Worm (Caenorhabditis elegans) whole organism, L4 larva: ENCODE measurements around the gene C18E9.7.

Experiments used
- F49E8.2 ChIP-seq: sonication (generic microtip); optimal IDR thresholded peaks from 2 replicates; lab custom pipeline; 2016; ENCODE audit warnings: missing compliant biosample characterization, mild to moderate bottlenecking, missing genetic modification characterization, borderline replicate concordance
- T20F7.1 ChIP-seq: fragments of 200-800 bp; sonication (Bioruptor generic); optimal IDR thresholded peaks from 2 replicates; lab custom pipeline; 2018; ENCODE audit warnings: mild to moderate bottlenecking, missing genetic modification characterization, missing compliant biosample characterization
- Y105C5A.15 ChIP-seq: fragments of 200-800 bp; sonication (Bioruptor generic); IDR thresholded peaks from 2 replicates; pipeline ENCODE4 v1.3.6; 2022; ENCODE audit warnings: missing genetic modification characterization, missing compliant biosample characterization
- Y5F2A.4 ChIP-seq: fragments of 200-800 bp; sonication (Bioruptor generic); optimal IDR thresholded peaks from 2 replicates; lab custom pipeline; 2018; ENCODE audit warnings: mild to moderate bottlenecking, missing genetic modification characterization, missing compliant biosample characterization
- ZK337.2 ChIP-seq: fragments of 200-800 bp; sonication (Bioruptor generic); IDR thresholded peaks from 2 replicates; pipeline ENCODE4 v1.3.6; 2022; ENCODE audit warnings: missing genetic modification reagents, missing genetic modification characterization, missing compliant biosample characterization
- aha-1 ChIP-seq: fragments of 150-350 bp; peaks from one replicate; lab custom pipeline; 2014; ENCODE audit warnings: missing biosample characterization, missing genetic modification characterization
- ceh-62 ChIP-seq: sonication (generic microtip); optimal IDR thresholded peaks from 2 replicates; lab custom pipeline; 2017; ENCODE audit warnings: missing biosample characterization, missing genetic modification characterization
- ces-1 ChIP-seq: fragments of 150-350 bp; sonication (generic microtip); optimal IDR thresholded peaks from 4 replicates; lab custom pipeline; 2014; ENCODE audit warnings: missing biosample characterization, missing genetic modification reagents, missing genetic modification characterization
- cey-2 ChIP-seq: sonication (generic microtip); optimal IDR thresholded peaks from 3 replicates; lab custom pipeline; 2017; ENCODE audit warnings: missing genetic modification characterization, mild to moderate bottlenecking, missing compliant biosample characterization, antibody characterized with exemption, borderline replicate concordance; ENCODE audit not compliant: insufficient read depth
- daf-12 ChIP-seq: fragments of 150-350 bp; optimal IDR thresholded peaks from 2 replicates; lab custom pipeline; 2014; ENCODE audit warnings: missing biosample characterization, missing genetic modification reagents, missing genetic modification characterization
- daf-16 ChIP-seq, 3 experiments: sonication (generic microtip); optimal IDR thresholded peaks; 2 replicates each; lab custom pipeline; 2016 to 2017; ENCODE audit warnings: missing genetic modification characterization in 3 of 3, missing genetic modification reagents in 3 of 3, mild to moderate bottlenecking in 2 of 3, missing compliant biosample characterization in 2 of 3, missing biosample characterization in 1 of 3, moderate library complexity in 1 of 3
- daf-19 ChIP-seq: fragments of 200-800 bp; sonication (Bioruptor generic); conservative IDR thresholded peaks from 2 replicates; pipeline ENCODE4 v1.3.6; 2022; ENCODE audit warnings: missing genetic modification characterization, missing compliant biosample characterization
- dmd-6 ChIP-seq: fragments of 200-800 bp; sonication (Bioruptor generic); IDR thresholded peaks from 2 replicates; pipeline ENCODE4 v1.3.6; 2022; ENCODE audit warnings: missing genetic modification reagents, missing genetic modification characterization, missing compliant biosample characterization
- dmd-9 ChIP-seq: fragments of 200-800 bp; sonication (Bioruptor generic); IDR thresholded peaks from 2 replicates; pipeline ENCODE4 v1.3.6; 2022; ENCODE audit warnings: missing genetic modification reagents, missing genetic modification characterization, missing compliant biosample characterization
- dve-1 ChIP-seq: sonication (generic microtip); optimal IDR thresholded peaks from 2 replicates; lab custom pipeline; 2017; ENCODE audit warnings: antibody characterized with exemption, mild to moderate bottlenecking, missing genetic modification characterization, missing compliant biosample characterization; ENCODE audit not compliant: insufficient read depth
- egl-27 ChIP-seq: sonication (generic microtip); optimal IDR thresholded peaks from 3 replicates; lab custom pipeline; 2017; ENCODE audit warnings: missing biosample characterization, missing genetic modification reagents, missing genetic modification characterization
- fos-1 ChIP-seq: fragments of 150-350 bp; optimal IDR thresholded peaks from 2 replicates; lab custom pipeline; 2014; ENCODE audit warnings: missing biosample characterization, missing genetic modification characterization
- hlh-11 ChIP-seq: fragments of 200-800 bp; sonication (Bioruptor generic); optimal IDR thresholded peaks from 2 replicates; lab custom pipeline; 2018; ENCODE audit warnings: mild to moderate bottlenecking, missing genetic modification characterization, missing compliant biosample characterization
- hmg-1.1 ChIP-seq: fragments of 200-800 bp; sonication (Bioruptor generic); IDR thresholded peaks from 2 replicates; pipeline ENCODE4 v1.3.6; 2022; ENCODE audit warnings: missing genetic modification reagents, missing genetic modification characterization, missing compliant biosample characterization
- lim-7 ChIP-seq: fragments of 200-800 bp; sonication (Bioruptor generic); IDR thresholded peaks from 2 replicates; pipeline ENCODE4 v1.3.6; 2022; ENCODE audit warnings: missing genetic modification characterization, missing compliant biosample characterization
- lin-13 ChIP-seq: fragments of 150-350 bp; optimal IDR thresholded peaks from 2 replicates; lab custom pipeline; 2014; ENCODE audit warnings: missing biosample characterization, missing genetic modification reagents, missing genetic modification characterization
- lin-29 ChIP-seq: fragments of 200-800 bp; sonication (Bioruptor generic); IDR thresholded peaks from 2 replicates; pipeline ENCODE4 v1.3.6; 2022; ENCODE audit warnings: missing genetic modification reagents, missing genetic modification characterization, missing compliant biosample characterization
- mdl-1 ChIP-seq, 2 experiments: fragments of 150-350 bp in 1 of 2; sonication (generic microtip) in 1 of 2; optimal IDR thresholded peaks; 2 replicates each; lab custom pipeline; 2014 to 2017; ENCODE audit warnings: missing biosample characterization in 2 of 2, missing genetic modification characterization in 2 of 2
- mep-1 ChIP-seq: fragments of 150-350 bp; sonication (generic microtip); optimal IDR thresholded peaks from 3 replicates; lab custom pipeline; 2014; ENCODE audit warnings: missing biosample characterization, missing genetic modification characterization
- nhr-102 ChIP-seq: sonication (generic microtip); optimal IDR thresholded peaks from 2 replicates; lab custom pipeline; 2016; ENCODE audit warnings: mild to moderate bottlenecking, missing genetic modification characterization, moderate library complexity, missing compliant biosample characterization
- nhr-111 ChIP-seq: fragments of 200-800 bp; sonication (Bioruptor generic); optimal IDR thresholded peaks from 2 replicates; lab custom pipeline; 2018; ENCODE audit warnings: mild to moderate bottlenecking, missing genetic modification characterization, missing compliant biosample characterization
- nhr-237 ChIP-seq: sonication (generic microtip); optimal IDR thresholded peaks from 2 replicates; lab custom pipeline; 2017; ENCODE audit warnings: missing biosample characterization, missing genetic modification characterization
- nhr-28 ChIP-seq: fragments of 150-350 bp; optimal IDR thresholded peaks from 2 replicates; lab custom pipeline; 2014; ENCODE audit warnings: missing biosample characterization, missing genetic modification characterization
- nhr-41 ChIP-seq: fragments of 200-800 bp; sonication (Bioruptor generic); IDR thresholded peaks from 2 replicates; pipeline ENCODE4 v1.3.6; 2022; ENCODE audit warnings: missing genetic modification reagents, missing genetic modification characterization, missing compliant biosample characterization
- nhr-42 ChIP-seq: fragments of 200-800 bp; sonication (Bioruptor generic); IDR thresholded peaks from 2 replicates; pipeline ENCODE4 v1.3.6; 2022; ENCODE audit warnings: missing genetic modification characterization, missing compliant biosample characterization
- nhr-76 ChIP-seq: fragments of 150-350 bp; optimal IDR thresholded peaks from 2 replicates; lab custom pipeline; 2014; ENCODE audit warnings: missing biosample characterization, missing genetic modification characterization
- nhr-77 ChIP-seq: fragments of 150-350 bp; optimal IDR thresholded peaks from 2 replicates; lab custom pipeline; 2014; ENCODE audit warnings: missing biosample characterization, missing genetic modification characterization
- php-3 ChIP-seq: fragments of 200-800 bp; sonication (Bioruptor generic); IDR thresholded peaks from 2 replicates; pipeline ENCODE4 v1.3.6; 2022; ENCODE audit warnings: missing genetic modification reagents, missing genetic modification characterization, missing compliant biosample characterization
- pqm-1 ChIP-seq: sonication (generic microtip); optimal IDR thresholded peaks from 2 replicates; lab custom pipeline; 2017; ENCODE audit warnings: missing biosample characterization, missing genetic modification characterization
- sdz-12 ChIP-seq: fragments of 200-800 bp; sonication (Bioruptor generic); optimal IDR thresholded peaks from 2 replicates; lab custom pipeline; 2018; ENCODE audit warnings: mild to moderate bottlenecking, missing genetic modification characterization, missing compliant biosample characterization
- snpc-4 ChIP-seq: fragments of 150-350 bp; optimal IDR thresholded peaks from 2 replicates; lab custom pipeline; 2014; ENCODE audit warnings: missing biosample characterization, missing genetic modification characterization
- spr-3 ChIP-seq: fragments of 200-800 bp; sonication (Bioruptor generic); optimal IDR thresholded peaks from 2 replicates; lab custom pipeline; 2018; ENCODE audit warnings: mild to moderate bottlenecking, missing genetic modification characterization, missing compliant biosample characterization
- unc-62 ChIP-seq, 3 experiments: fragments of 150-350 bp in 1 of 3; sonication (generic microtip); optimal IDR thresholded peaks in 2 of 3; peaks in 1 of 3; 1 replicate in 1 of 3; 2 replicates in 2 of 3; lab custom pipeline; 2014 to 2017; ENCODE audit warnings: missing biosample characterization in 3 of 3, missing genetic modification characterization in 3 of 3, missing genetic modification reagents in 3 of 3, missing genotype in 1 of 3
- zfp-2 ChIP-seq: sonication (generic microtip); optimal IDR thresholded peaks from 2 replicates; lab custom pipeline; 2016; ENCODE audit warnings: mild to moderate bottlenecking, missing genetic modification characterization, missing compliant biosample characterization
- ztf-11 ChIP-seq: fragments of 150-350 bp; optimal IDR thresholded peaks from 2 replicates; lab custom pipeline; 2014; ENCODE audit warnings: missing biosample characterization, missing genetic modification characterization
- ztf-7 ChIP-seq: fragments of 150-350 bp; optimal IDR thresholded peaks from 2 replicates; lab custom pipeline; 2014; ENCODE audit warnings: missing biosample characterization, missing genetic modification characterization

The C18E9.7 gene

DNA sequence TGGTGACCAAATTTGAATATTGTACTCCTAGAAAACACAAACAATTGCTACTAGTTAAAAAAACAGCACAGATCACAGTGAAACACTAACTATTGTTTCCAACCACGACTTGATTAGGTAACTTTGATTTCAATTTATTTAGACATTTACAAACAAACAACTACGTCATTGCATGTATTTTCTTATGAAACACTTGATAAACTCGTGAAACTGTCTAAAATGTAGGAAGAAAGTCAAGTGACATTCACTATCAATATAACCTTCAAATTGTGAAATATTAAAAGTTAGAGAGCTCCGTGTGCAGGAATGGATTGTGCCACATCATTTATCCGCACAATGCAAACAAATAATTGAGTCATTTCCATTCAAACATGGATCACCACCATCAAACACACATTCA, 7.7 kb upstream of the C18E9.7 start:
- TF ChIP-seq lin-29 (no peak), daf-16 (GFP tag; optimal IDR thresholded peaks at IDR 0.05; lab: Kevin White, UChicago) (no peak), daf-16 (tag; optimal IDR thresholded peaks at IDR 0.05; lab: Kevin White, UChicago) (peak; percentile 78), nhr-42 (no peak), php-3 (GFP tag; lab: Robert Waterston, UW) (no peak), mdl-1 (tag; optimal IDR thresholded peaks at IDR 0.05; lab: Kevin White, UChicago) (no peak), nhr-77 (peak; percentile 47), ztf-7 (tag; lab: Kevin White, UChicago) (no peak), F49E8.2 (tag; lab: Kevin White, UChicago) (no peak), T20F7.1 (no peak), daf-12 (no peak), dmd-9 (GFP tag; lab: Robert Waterston, UW) (no peak), egl-27 (no peak), sdz-12 (GFP tag; lab: Kevin White, UChicago) (no peak), hlh-11 (peak; percentile 58), nhr-41 (GFP tag; lab: Robert Waterston, UW) (no peak), ces-1 (GFP tag; lab: Kevin White, UChicago) (no peak), lin-13 (GFP tag; lab: Kevin White, UChicago) (no peak), nhr-28 (tag; lab: Kevin White, UChicago) (peak; percentile 55), pqm-1 (tag; lab: Kevin White, UChicago) (peak; percentile 3), Y5F2A.4 (GFP tag; lab: Kevin White, UChicago) (no peak), snpc-4 (tag; lab: Kevin White, UChicago) (no peak), lim-7 (GFP tag; lab: Robert Waterston, UW) (no peak), Y105C5A.15 (no peak), dve-1 (tag; lab: Kevin White, UChicago) (peak; percentile 68), ZK337.2 (no peak), nhr-237 (tag; lab: Kevin White, UChicago) (no peak), ztf-11 (tag; lab: Kevin White, UChicago) (no peak), nhr-76 (tag; lab: Kevin White, UChicago) (no peak), daf-19 (GFP tag; lab: Robert Waterston, UW) (no peak), mep-1 (tag; lab: Kevin White, UChicago) (no peak), zfp-2 (no peak), dmd-6 (GFP tag; lab: Robert Waterston, UW) (peak; percentile 38), spr-3 (GFP tag; lab: Kevin White, UChicago) (no peak), cey-2 (no peak)

DNA sequence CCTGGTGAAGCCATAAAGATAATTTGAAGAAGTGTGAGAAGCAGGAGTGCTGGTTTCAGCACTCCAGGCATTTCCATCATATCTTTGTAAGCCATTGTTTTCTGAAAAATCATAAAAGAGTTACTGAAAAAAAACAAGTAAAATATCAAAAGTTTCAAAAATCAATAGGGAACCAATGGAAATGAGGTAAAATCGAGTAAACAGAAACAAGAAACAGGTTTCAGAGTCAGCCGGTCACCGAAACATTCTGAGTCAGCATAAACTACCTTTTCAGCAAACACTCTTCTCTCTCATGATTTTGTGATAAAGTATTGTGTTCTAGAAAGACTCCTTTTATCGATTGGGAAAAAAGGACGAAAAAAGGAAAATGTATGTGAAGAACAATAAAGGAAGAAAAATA, 6.9 kb upstream of the C18E9.7 start, which contains the start of gene C18E9.9:
C18E9.9 (minus strand) TSS at position 101 of the 400 bp plus-strand sequence.
- TF ChIP-seq daf-16 (GFP tag; optimal IDR thresholded peaks at IDR 0.05; lab: Kevin White, UChicago) (no peak), daf-16 (tag; optimal IDR thresholded peaks at IDR 0.05; lab: Kevin White, UChicago) (peak; percentile 38), nhr-28 (tag; lab: Kevin White, UChicago) (peak; percentile 3), nhr-111 (GFP tag; lab: Kevin White, UChicago) (no peak), dve-1 (tag; lab: Kevin White, UChicago) (peak; percentile 17), ceh-62 (no peak), fos-1 (tag; lab: Kevin White, UChicago) (no peak), nhr-77 (peak; percentile 0), lim-7 (GFP tag; lab: Robert Waterston, UW) (no peak), unc-62 (GFP tag; optimal IDR thresholded peaks at IDR 0.05 in 1 of 2; lab: Kevin White, UChicago) (no peak), unc-62 (tag; optimal IDR thresholded peaks at IDR 0.05; lab: Kevin White, UChicago) (no peak), hlh-11 (peak; percentile 20)

DNA sequence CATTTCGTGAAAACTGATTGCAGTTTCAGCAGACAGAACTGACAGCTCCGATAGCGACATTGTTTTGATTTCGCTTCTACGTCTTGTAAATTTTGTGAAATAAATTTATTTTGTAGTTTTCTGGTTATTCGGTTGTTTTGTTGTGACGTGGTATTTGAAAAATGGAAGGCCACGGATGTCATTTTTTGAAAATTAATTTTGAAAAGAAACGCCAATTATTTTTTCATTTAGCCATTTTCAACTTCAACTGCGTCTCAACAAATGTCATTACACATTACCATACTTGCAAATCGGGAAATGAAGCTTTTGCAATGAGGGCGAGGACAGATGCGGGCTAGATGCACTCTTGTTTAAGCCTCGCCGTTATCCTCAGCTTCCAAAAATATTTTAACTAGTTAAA, 5.4 kb upstream of the C18E9.7 start, which contains the start of gene C18E9.8:
C18E9.8 (minus strand) TSS at position 101 of the 400 bp plus-strand sequence.
- no peak for TF ChIP-seq hmg-1.1 (GFP tag; lab: Robert Waterston, UW)
- peak; percentile 79 for TF ChIP-seq aha-1 (tag; lab: Kevin White, UChicago)
- TF ChIP-seq nhr-102 (tag; lab: Kevin White, UChicago): peak; percentile 21
